Comparison of ENCODE assay signal across 2 worm cellular contexts in genomic region chrIII:1878065-1878464, ce11.
A peak's percentile ranks its signal among the peaks of the same experiment; 100 is the strongest.
TF ChIP-seq lines count a peak whose summit lies in the region.

smi-1 (plus strand) TSS chrIII:1878365.

TF ChIP-seq in whole organism, mixed stage, embryonic, 35 proteins besides CTCF, POLR2A, EP300 and RAD21:
- no peak for TF ChIP-seq hlh-1 (tag; optimal IDR thresholded peaks at IDR 0.05; lab: Kevin White, UChicago)
- no peak for TF ChIP-seq sptf-1 (tag; optimal IDR thresholded peaks at IDR 0.05; lab: Kevin White, UChicago)
- no peak for TF ChIP-seq mep-1 (tag; optimal IDR thresholded peaks at IDR 0.05; lab: Kevin White, UChicago)
- TF ChIP-seq unc-120 (tag; optimal IDR thresholded peaks at IDR 0.05; lab: Kevin White, UChicago; ENCODE audit: poor library complexity, severe bottlenecking), result no peak
- peak; percentile 39 for TF ChIP-seq zip-8 (tag; optimal IDR thresholded peaks at IDR 0.05; lab: Kevin White, UChicago)
- TF ChIP-seq bed-3 (GFP tag; optimal IDR thresholded peaks at IDR 0.05; lab: Kevin White, UChicago), result no peak
- no peak for TF ChIP-seq tbx-8 (GFP tag; optimal IDR thresholded peaks at IDR 0.05; lab: Kevin White, UChicago)
- no peak for TF ChIP-seq M03D4.4 (tag; optimal IDR thresholded peaks at IDR 0.05; lab: Kevin White, UChicago)
- peak; percentile 17 for TF ChIP-seq ceh-83 (GFP tag; optimal IDR thresholded peaks at IDR 0.05; lab: Kevin White, UChicago)
- no peak for TF ChIP-seq nhr-2 (tag; optimal IDR thresholded peaks at IDR 0.05; lab: Kevin White, UChicago)
- TF ChIP-seq lin-32 (GFP tag; optimal IDR thresholded peaks at IDR 0.05; lab: Kevin White, UChicago), result no peak
TF ChIP-seq in whole organism, mixed stage, embryonic: peak in this region for 2.

TF ChIP-seq in whole organism, young adult, 124 proteins besides CTCF, POLR2A, EP300 and RAD21:
- TF ChIP-seq lir-1 (GFP tag; conservative IDR thresholded peaks at IDR 0.05; lab: Robert Waterston, UW), result no peak
- TF ChIP-seq zfh-2 (GFP tag; conservative IDR thresholded peaks at IDR 0.05; lab: Robert Waterston, UW), result 0 out of 2 replicates have a peak, but pooled peaks have one; percentile 18
- TF ChIP-seq chd-7 (tag; optimal IDR thresholded peaks at IDR 0.05; lab: Kevin White, UChicago), result no peak
- TF ChIP-seq nhr-80 (tag; optimal IDR thresholded peaks at IDR 0.05; lab: Kevin White, UChicago), result no peak
- TF ChIP-seq attf-3 (GFP tag; conservative IDR thresholded peaks at IDR 0.05; lab: Robert Waterston, UW), result no peak
- TF ChIP-seq lin-26 (GFP tag; IDR thresholded peaks at IDR 0.05; lab: Robert Waterston, UW), result no peak
- no peak for TF ChIP-seq rec-8 (tag; optimal IDR thresholded peaks at IDR 0.05; lab: Kevin White, UChicago)
